Fruit fly (Drosophila melanogaster) whole organism: Measurements from ENCODE around the gene ck.

ENCODE experiments used
- CG8478 ChIP-seq: fragments of >200 bp; optimal IDR thresholded peaks from 2 replicates; lab custom pipeline; 2018; ENCODE audit warnings: inconsistent platforms
- Dll ChIP-seq: fragments of >200 bp; optimal IDR thresholded peaks from 2 replicates; lab custom pipeline; 2017
- EcR ChIP-seq, 2 experiments: fragments of >200 bp; optimal IDR thresholded peaks; 2 replicates each; lab custom pipeline; 2017; ENCODE audit warnings: missing biosample characterization in 2 of 2, missing genetic modification characterization in 2 of 2, missing genetic modification reagents in 2 of 2
- pan ChIP-seq: fragments of >200 bp; optimal IDR thresholded peaks from 2 replicates; lab custom pipeline; 2017
- psq ChIP-seq: fragments of >200 bp; optimal IDR thresholded peaks from 2 replicates; lab custom pipeline; 2017
- usp ChIP-seq: fragments of >200 bp; optimal IDR thresholded peaks from 2 replicates; lab custom pipeline; 2017; ENCODE audit warnings: missing biosample characterization, missing genetic modification characterization, mixed read lengths

Gene ck

DNA sequence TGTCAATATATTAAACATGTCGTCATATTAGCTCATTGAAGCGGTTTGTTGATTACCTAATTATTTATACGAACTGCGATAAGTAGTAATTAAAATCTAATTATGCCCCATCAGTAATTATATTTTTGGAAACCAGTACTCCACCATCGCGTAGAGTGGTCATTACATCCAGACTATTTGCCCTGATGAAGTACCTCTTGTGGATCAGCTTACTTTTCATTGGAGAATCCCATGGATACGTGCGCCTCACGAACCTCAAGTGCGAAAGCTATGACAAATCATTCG is 398 bp upstream of the ck start, which contains the start of gene CG33679:
CG33679 (plus strand) TSS at position 186 of the 285 bp plus-strand sequence.
- TF ChIP-seq usp (GFP tag; lab: Kevin White, UChicago) (no peak), EcR (GFP tag; optimal IDR thresholded peaks at IDR 0.05; lab: Kevin White, UChicago) (no peak), psq (no peak), pan (no peak)

DNA sequence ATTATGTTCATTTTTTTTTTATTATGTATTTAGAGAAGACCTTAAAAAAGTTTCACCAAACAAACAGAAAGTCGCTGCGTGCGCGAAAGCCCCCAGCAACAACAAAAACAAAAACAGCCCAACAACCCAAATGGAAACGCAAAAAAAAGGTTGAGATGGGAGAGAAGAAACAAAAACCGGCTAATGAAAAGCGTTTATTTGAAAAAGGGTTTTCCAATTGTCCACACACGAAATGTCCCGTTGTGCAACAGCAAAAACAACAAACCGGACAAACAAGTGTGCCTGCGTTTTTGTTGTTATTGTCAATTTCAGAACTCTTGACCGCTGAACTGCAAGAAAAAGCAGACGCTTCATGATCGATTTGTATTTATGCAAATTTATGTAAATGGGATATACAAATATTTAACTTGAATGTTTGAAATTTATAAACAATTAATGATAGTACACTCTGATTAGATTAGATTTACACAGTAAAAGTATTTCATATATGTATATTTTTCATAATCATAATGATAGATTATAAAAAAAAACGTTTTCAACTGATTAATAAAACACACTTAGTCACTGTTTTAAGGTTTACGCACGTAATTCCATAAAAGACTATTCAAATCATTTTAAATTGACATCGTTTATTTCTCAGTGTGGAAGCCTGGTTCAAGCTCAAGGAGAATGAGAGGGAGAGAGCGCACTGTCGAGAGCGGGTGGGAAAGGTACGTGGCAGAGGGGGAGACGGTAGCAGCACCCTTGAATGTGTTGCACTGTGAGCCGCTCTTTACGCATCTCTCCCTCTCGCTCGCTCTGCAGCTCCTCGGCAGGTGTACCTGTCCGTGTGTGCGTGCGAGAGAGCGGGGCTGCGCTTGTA is 1.1 kb downstream of the ck start:
- TF ChIP-seq EcR (GFP tag; optimal IDR thresholded peaks at IDR 0.05; lab: Kevin White, UChicago) (no peak), Dll (lab: Kevin White, UChicago) (no peak), pan (no peak), usp (GFP tag; lab: Kevin White, UChicago) (no peak), psq (no peak), CG8478 (no peak)

DNA sequence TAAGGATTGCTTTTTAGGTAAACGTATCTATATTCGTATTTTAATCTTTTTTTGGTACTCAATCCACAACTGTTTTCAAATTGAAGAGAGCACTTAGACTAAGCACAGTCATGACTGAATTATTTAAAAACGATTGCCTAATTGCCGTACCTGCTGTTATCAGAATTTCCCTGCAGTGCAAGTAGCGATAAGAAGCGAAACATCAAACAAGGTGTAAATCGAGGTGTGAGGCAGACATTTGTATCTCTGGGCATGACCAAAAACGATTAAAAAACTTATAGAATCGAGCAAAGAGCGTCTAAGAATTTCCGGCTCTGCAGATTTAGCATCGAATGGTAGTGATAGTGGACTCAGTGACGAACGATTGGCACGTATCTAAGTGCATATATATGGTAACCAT is 2.6 kb downstream of the ck start:
- TF ChIP-seq CG8478 (no peak), EcR (GFP tag; optimal IDR thresholded peaks at IDR 0.05; lab: Kevin White, UChicago) (no peak)

DNA sequence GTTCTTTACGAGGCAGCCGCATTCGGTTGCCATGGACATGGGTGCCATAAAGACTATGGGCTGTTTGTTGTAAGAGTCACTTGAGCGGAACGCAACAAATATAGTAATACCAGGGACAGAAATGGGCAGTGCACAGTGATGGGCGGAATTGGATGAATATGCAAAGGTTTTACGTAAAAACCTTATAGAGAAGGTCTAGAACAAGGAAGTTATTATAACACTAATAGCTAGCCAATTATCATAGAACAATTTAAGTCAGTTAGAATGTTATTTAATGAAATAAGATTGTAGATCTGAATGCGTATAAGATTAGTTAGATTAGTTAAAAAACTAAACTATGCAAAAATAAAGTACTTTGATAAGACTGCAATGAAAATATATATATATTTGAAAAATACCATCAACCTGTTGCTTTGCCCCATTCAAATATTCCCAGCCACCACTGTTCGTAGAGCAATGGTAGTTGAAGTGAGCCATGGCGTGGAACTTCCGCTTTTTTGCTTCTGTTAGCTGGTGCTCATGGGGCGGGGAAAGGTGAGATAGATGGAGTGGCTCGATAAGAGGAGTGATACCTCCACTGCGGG is 4.8 kb downstream of the ck start:
- TF ChIP-seq Dll (lab: Kevin White, UChicago) (no peak), EcR (GFP tag; optimal IDR thresholded peaks at IDR 0.05; lab: Kevin White, UChicago) (no peak), usp (GFP tag; lab: Kevin White, UChicago) (no peak), psq (no peak), CG8478 (no peak), pan (no peak)

dm6 chr2L:15043718-15044117 is 13.9 kb downstream of the ck start:
- TF ChIP-seq pan (no peak), Dll (lab: Kevin White, UChicago) (no peak), psq (no peak), CG8478 (no peak), EcR (GFP tag; optimal IDR thresholded peaks at IDR 0.05; lab: Kevin White, UChicago) (no peak), usp (GFP tag; lab: Kevin White, UChicago) (no peak)

dm6 chr2L:15039309-15039772 is 18.3 kb downstream of the ck start:
- TF ChIP-seq CG8478 (no peak), pan (no peak), psq (no peak), Dll (lab: Kevin White, UChicago) (no peak), EcR (GFP tag; optimal IDR thresholded peaks at IDR 0.05; lab: Kevin White, UChicago) (no peak), usp (GFP tag; lab: Kevin White, UChicago) (no peak)

- TF ChIP-seq EcR (GFP tag; optimal IDR thresholded peaks at IDR 0.05; lab: Kevin White, UChicago): no peak
Observed at dm6 chr2L:15038339-15039308, 19.0 kb downstream of the ck start, which contains the start of gene CIAPIN1. CIAPIN1 (minus strand) TSS chr2L:15038861.

DNA sequence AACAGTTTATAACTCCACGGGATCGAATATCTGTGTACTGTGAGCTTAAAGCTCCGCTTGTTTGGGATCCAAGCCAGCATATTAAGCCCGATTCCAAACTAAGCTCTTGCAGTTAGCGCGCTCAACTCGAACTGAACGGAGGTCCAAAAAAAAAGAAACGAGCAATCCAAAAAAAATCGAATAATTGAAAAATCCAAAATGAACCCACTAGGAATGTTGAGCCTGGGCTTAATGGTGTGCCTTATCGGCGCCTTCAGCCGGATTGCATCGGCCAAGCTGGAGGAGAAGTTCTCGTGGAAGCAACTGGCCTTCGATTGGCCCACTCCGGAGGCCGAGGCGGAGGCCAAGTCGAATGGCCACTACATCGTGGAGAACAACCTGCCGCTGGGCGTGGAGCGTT is 22.3 kb downstream of the ck start, which contains the start of gene yellow-c:
yellow-c (plus strand) TSS at position 29 of the 400 bp plus-strand sequence.
- no peak for TF ChIP-seq EcR (GFP tag; optimal IDR thresholded peaks at IDR 0.05; lab: Kevin White, UChicago)

DNA sequence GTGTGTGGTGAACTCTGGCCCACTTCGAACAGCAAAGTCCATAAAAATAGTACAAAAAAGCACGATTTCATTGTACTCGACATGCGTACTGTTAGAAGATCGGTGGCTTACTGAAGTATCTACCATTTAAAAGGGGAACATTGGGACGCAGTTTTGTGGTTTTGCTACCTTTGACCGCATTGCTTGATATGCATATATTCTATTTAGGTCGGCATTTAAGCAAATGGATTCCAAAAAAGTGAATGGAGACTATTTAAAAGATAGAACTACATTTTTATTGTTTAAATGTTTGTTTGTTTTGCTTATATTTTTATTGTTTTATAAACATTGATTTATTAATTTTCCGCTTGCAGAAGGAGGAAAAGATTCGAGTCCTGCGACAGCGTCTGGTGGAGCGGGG is 26.0 kb downstream of the ck start, which contains the start of gene CG31832:
CG31832 (minus strand) TSS at position 101 of the 400 bp plus-strand sequence.
- TF ChIP-seq usp (GFP tag; lab: Kevin White, UChicago) (no peak), Dll (lab: Kevin White, UChicago) (no peak), psq (no peak), EcR (GFP tag; optimal IDR thresholded peaks at IDR 0.05; lab: Kevin White, UChicago) (no peak), pan (no peak), CG8478 (no peak)

- no peak for TF ChIP-seq pan
- no peak for TF ChIP-seq psq
- TF ChIP-seq Dll (lab: Kevin White, UChicago): no peak
- TF ChIP-seq EcR (GFP tag; optimal IDR thresholded peaks at IDR 0.05; lab: Kevin White, UChicago): no peak
- TF ChIP-seq CG8478: no peak
- no peak for TF ChIP-seq usp (GFP tag; lab: Kevin White, UChicago)
Observed at dm6 chr2L:15026582-15026981, 31.1 kb downstream of the ck start, which contains the start of gene CG33310. CG33310 (plus strand) TSS chr2L:15026882.

- TF ChIP-seq EcR (GFP tag; optimal IDR thresholded peaks at IDR 0.05; lab: Kevin White, UChicago): no peak
- TF ChIP-seq CG8478: no peak
- TF ChIP-seq psq: no peak
- no peak for TF ChIP-seq pan
- TF ChIP-seq Dll (lab: Kevin White, UChicago): no peak
- no peak for TF ChIP-seq usp (GFP tag; lab: Kevin White, UChicago)
Observed at dm6 chr2L:15016031-15016430, 41.6 kb downstream of the ck start, which contains the start of gene GABA-B-R1. GABA-B-R1 (plus strand) TSS chr2L:15016331.

DNA sequence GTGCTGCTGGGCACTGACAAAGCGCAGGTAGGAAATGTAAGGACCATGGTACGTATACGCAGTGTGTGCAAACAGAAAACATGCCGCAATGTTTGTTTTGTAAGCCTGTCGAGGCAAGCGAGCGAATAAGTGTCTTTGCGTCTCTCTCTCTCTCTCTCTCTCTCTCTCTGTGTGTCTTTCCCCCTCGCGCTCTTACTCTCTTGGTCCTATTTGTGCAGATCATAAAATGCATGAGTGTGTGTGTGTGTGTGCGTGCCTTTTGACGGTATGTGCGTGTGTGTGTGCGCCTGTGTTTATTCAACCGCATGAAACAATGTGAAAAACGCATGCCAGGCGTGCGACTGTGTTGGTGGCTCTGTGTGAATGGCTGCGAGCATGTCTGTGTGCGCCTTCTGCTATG is 44.1 kb downstream of the ck start:
- TF ChIP-seq usp (GFP tag; lab: Kevin White, UChicago): no peak
- no peak for TF ChIP-seq Dll (lab: Kevin White, UChicago)
- no peak for TF ChIP-seq pan
- no peak for TF ChIP-seq psq
- no peak for TF ChIP-seq EcR (GFP tag; optimal IDR thresholded peaks at IDR 0.05; lab: Kevin White, UChicago)
- no peak for TF ChIP-seq CG8478
